Worm (Caenorhabditis elegans) whole organism, early embryonic: ENCODE measurements around the gene F55G7.3.

Source experiments
- B0310.2 ChIP-seq: sonication (generic microtip); optimal IDR thresholded peaks from 2 replicates; lab custom pipeline; 2016; ENCODE audit warnings: mild to moderate bottlenecking, missing genetic modification characterization, missing compliant biosample characterization
- F13C5.2 ChIP-seq: sonication (generic microtip); optimal IDR thresholded peaks from 2 replicates; lab custom pipeline; 2017; ENCODE audit warnings: mild to moderate bottlenecking, missing genetic modification characterization, inconsistent platforms, missing compliant biosample characterization
- aly-1 ChIP-seq: sonication (generic microtip); optimal IDR thresholded peaks from 2 replicates; lab custom pipeline; 2016; ENCODE audit warnings: missing genetic modification characterization, missing compliant biosample characterization
- ama-1 ChIP-seq: fragments of 150-350 bp; optimal IDR thresholded peaks from 2 replicates; lab custom pipeline; 2014
- ceh-13 ChIP-seq: fragments of 200-800 bp; sonication (Bioruptor generic); optimal IDR thresholded peaks from 2 replicates; lab custom pipeline; 2018; ENCODE audit warnings: mild to moderate bottlenecking, missing genetic modification characterization, missing compliant biosample characterization
- ceh-36 ChIP-seq: sonication (generic microtip); optimal IDR thresholded peaks from 2 replicates; lab custom pipeline; 2016; ENCODE audit warnings: missing genetic modification characterization, inconsistent platforms, missing compliant biosample characterization
- ets-7 ChIP-seq: sonication (generic microtip); optimal IDR thresholded peaks from 2 replicates; lab custom pipeline; 2016; ENCODE audit warnings: missing genotype, missing genetic modification characterization, missing compliant biosample characterization
- flt-1 ChIP-seq: fragments of 200-800 bp; sonication (Bioruptor generic); IDR thresholded peaks from 2 replicates; pipeline ENCODE4 v1.3.6; 2022; ENCODE audit warnings: missing genetic modification characterization, missing compliant biosample characterization
- hmbx-1 ChIP-seq: sonication (generic microtip); optimal IDR thresholded peaks from 2 replicates; lab custom pipeline; 2016; ENCODE audit warnings: mild to moderate bottlenecking, missing genetic modification characterization, missing compliant biosample characterization
- hmg-4 ChIP-seq: fragments of 200-800 bp; sonication (Bioruptor generic); optimal IDR thresholded peaks from 2 replicates; lab custom pipeline; 2018; ENCODE audit warnings: mild to moderate bottlenecking, missing genetic modification characterization, missing compliant biosample characterization
- hnd-1 ChIP-seq: sonication (generic microtip); optimal IDR thresholded peaks from 2 replicates; lab custom pipeline; 2016; ENCODE audit warnings: missing genetic modification characterization, missing compliant biosample characterization
- pes-1 ChIP-seq: fragments of 200-800 bp; sonication (Bioruptor generic); IDR thresholded peaks from 2 replicates; pipeline ENCODE4 v1.3.6; 2022; ENCODE audit warnings: missing genetic modification reagents, missing genetic modification characterization, missing compliant biosample characterization
- scrt-1 ChIP-seq: fragments of 200-800 bp; sonication (Bioruptor generic); IDR thresholded peaks from 2 replicates; pipeline ENCODE4 v1.3.6; 2022; ENCODE audit warnings: missing genetic modification characterization, missing compliant biosample characterization
- sea-1 ChIP-seq: fragments of 200-800 bp; sonication (Bioruptor generic); conservative IDR thresholded peaks from 2 replicates; pipeline ENCODE4 v1.3.6; 2022; ENCODE audit warnings: missing genetic modification characterization, missing compliant biosample characterization
- tbx-11 ChIP-seq: fragments of 200-800 bp; sonication (Bioruptor generic); IDR thresholded peaks from 2 replicates; pipeline ENCODE4 v1.3.6; 2022; ENCODE audit warnings: missing genetic modification characterization, missing compliant biosample characterization
- tbx-37 ChIP-seq: fragments of 200-800 bp; sonication (Bioruptor generic); conservative IDR thresholded peaks from 2 replicates; pipeline ENCODE4 v1.3.6; 2022; ENCODE audit warnings: missing genetic modification reagents, missing genetic modification characterization, missing compliant biosample characterization
- tra-4 ChIP-seq: sonication (generic microtip); optimal IDR thresholded peaks from 2 replicates; lab custom pipeline; 2017; ENCODE audit warnings: missing genetic modification characterization, missing compliant biosample characterization

F55G7.3 gene

DNA sequence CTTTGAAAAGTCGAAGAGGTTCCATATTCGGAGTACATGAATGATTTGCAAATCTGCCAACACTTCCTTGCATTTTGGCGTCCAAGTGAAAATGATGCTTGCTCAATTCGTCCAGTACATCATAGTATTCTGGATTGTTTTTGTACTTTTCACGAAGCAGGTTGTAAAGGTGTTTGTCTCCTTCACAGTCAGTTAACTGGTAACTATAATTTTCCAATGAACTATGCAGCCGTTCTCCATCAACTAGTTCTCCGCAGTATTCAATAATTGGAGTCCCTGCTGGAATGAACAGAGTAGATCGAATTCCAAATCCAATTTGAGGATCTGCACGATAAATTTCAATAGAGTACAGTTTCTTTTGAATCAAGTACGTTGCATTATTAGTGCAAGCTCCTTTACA is 29.5 kb upstream of the F55G7.3 start:
- TF ChIP-seq hmbx-1 (tag; lab: Kevin White, UChicago) (no peak), B0310.2 (tag; lab: Kevin White, UChicago) (no peak), tbx-11 (GFP tag; lab: Robert Waterston, UW) (no peak), pes-1 (no peak), sea-1 (GFP tag; lab: Robert Waterston, UW) (no peak), hmg-4 (GFP tag; lab: Kevin White, UChicago) (no peak), tra-4 (tag; lab: Kevin White, UChicago) (no peak)

DNA sequence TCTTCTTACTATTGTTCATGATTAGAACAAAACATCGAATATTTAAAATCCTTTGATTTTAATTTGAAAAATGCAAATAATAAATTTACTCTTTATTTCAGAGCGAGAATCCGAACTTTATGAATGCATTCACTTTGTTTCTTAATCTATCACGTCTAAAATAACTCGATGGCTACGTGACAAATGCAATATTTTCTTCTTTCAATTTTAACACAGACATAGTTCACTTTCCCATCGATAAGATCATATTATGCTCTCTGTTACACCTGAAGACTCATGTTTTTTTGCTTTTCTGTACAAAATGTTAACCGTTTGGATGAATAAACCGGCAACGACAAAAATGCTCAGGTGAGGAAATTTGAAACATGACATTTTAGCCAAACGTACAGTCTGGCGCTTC is 27.7 kb upstream of the F55G7.3 start:
- TF ChIP-seq scrt-1 (GFP tag; lab: Robert Waterston, UW) (no peak), B0310.2 (tag; lab: Kevin White, UChicago) (no peak), flt-1 (GFP tag; lab: Robert Waterston, UW) (no peak), pes-1 (no peak), tbx-37 (GFP tag; lab: Robert Waterston, UW) (no peak), ets-7 (tag; lab: Kevin White, UChicago) (no peak), ama-1 (no peak), aly-1 (tag; lab: Kevin White, UChicago) (no peak), hmbx-1 (tag; lab: Kevin White, UChicago) (no peak), ceh-13 (no peak), sea-1 (GFP tag; lab: Robert Waterston, UW) (no peak)

ce11 chrX:11969085-11969484 is 27.2 kb upstream of the F55G7.3 start:
- TF ChIP-seq aly-1 (tag; lab: Kevin White, UChicago): no peak
- TF ChIP-seq hnd-1 (tag; lab: Kevin White, UChicago): no peak
- TF ChIP-seq tra-4 (tag; lab: Kevin White, UChicago): no peak
- TF ChIP-seq ets-7 (tag; lab: Kevin White, UChicago): no peak
- TF ChIP-seq hmg-4 (GFP tag; lab: Kevin White, UChicago): no peak
- TF ChIP-seq ceh-36: no peak
- no peak for TF ChIP-seq pes-1
- no peak for TF ChIP-seq ama-1
- no peak for TF ChIP-seq tbx-37 (GFP tag; lab: Robert Waterston, UW)
- TF ChIP-seq B0310.2 (tag; lab: Kevin White, UChicago): no peak
- TF ChIP-seq sea-1 (GFP tag; lab: Robert Waterston, UW): no peak
- TF ChIP-seq scrt-1 (GFP tag; lab: Robert Waterston, UW): no peak
- no peak for TF ChIP-seq flt-1 (GFP tag; lab: Robert Waterston, UW)

DNA sequence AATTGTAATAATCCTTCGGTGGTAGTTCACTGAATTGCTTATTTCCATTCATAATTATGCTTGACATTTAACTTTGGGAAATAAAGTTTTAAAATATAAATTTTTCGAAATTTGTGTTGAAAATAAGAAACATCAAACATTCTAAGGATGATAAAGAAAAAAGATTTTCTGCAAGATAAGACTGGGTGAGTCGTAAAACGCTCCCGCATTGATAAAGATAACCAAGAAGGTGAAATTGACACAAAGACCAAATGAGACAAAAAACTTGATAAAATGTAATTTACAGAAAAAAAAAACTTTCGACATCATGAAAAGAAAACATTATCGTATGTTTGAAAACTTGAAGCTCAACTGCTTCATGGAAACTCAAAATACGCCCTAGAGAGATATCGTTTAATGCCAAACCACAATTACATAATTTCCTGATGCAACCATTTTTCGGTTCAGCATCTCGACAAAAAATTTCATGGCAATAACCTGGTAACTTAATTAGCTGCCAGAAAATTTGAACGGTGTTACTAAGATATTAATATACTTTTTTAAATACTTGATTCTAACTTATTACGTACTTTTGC is 26.3 kb upstream of the F55G7.3 start:
- no peak for TF ChIP-seq tra-4 (tag; lab: Kevin White, UChicago)
- TF ChIP-seq hmg-4 (GFP tag; lab: Kevin White, UChicago): no peak
- no peak for TF ChIP-seq aly-1 (tag; lab: Kevin White, UChicago)
- TF ChIP-seq ama-1: no peak
- no peak for TF ChIP-seq hmbx-1 (tag; lab: Kevin White, UChicago)
- TF ChIP-seq ets-7 (tag; lab: Kevin White, UChicago): no peak
- TF ChIP-seq flt-1 (GFP tag; lab: Robert Waterston, UW): no peak
- TF ChIP-seq scrt-1 (GFP tag; lab: Robert Waterston, UW): no peak
- TF ChIP-seq tbx-37 (GFP tag; lab: Robert Waterston, UW): no peak
- TF ChIP-seq sea-1 (GFP tag; lab: Robert Waterston, UW): no peak
- TF ChIP-seq pes-1: no peak
- TF ChIP-seq F13C5.2: no peak
- TF ChIP-seq tbx-11 (GFP tag; lab: Robert Waterston, UW): no peak
- no peak for TF ChIP-seq hnd-1 (tag; lab: Kevin White, UChicago)
- TF ChIP-seq ceh-13: no peak
- no peak for TF ChIP-seq B0310.2 (tag; lab: Kevin White, UChicago)
- no peak for TF ChIP-seq ceh-36

DNA sequence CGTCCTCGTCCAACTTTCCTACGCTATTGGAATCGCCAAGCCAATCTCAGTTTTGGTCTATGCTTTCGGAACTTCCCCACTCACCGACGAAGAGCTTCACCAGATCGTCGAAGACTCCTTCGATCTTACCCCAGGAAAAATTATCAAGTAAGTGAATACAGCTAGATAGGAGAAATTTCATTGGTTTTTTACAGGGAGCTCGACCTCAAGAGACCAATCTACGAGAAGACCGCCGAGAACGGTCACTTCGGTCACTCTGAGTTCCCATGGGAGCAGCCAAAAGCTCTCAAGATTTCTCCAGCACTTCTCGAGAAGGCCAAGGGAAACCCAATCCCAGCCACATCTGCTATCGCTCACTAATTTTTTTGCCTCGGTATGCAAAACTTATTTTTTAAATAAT is 25.2 kb upstream of the F55G7.3 start:
- TF ChIP-seq tbx-37 (GFP tag; lab: Robert Waterston, UW) (no peak), ets-7 (tag; lab: Kevin White, UChicago) (no peak), hmbx-1 (tag; lab: Kevin White, UChicago) (no peak), tbx-11 (GFP tag; lab: Robert Waterston, UW) (no peak), hnd-1 (tag; lab: Kevin White, UChicago) (no peak), scrt-1 (GFP tag; lab: Robert Waterston, UW) (no peak), pes-1 (no peak), B0310.2 (tag; lab: Kevin White, UChicago) (no peak), hmg-4 (GFP tag; lab: Kevin White, UChicago) (no peak), flt-1 (GFP tag; lab: Robert Waterston, UW) (no peak), ceh-13 (no peak), ceh-36 (no peak), tra-4 (tag; lab: Kevin White, UChicago) (no peak), F13C5.2 (no peak), ama-1 (no peak), aly-1 (tag; lab: Kevin White, UChicago) (no peak), sea-1 (GFP tag; lab: Robert Waterston, UW) (no peak)

DNA sequence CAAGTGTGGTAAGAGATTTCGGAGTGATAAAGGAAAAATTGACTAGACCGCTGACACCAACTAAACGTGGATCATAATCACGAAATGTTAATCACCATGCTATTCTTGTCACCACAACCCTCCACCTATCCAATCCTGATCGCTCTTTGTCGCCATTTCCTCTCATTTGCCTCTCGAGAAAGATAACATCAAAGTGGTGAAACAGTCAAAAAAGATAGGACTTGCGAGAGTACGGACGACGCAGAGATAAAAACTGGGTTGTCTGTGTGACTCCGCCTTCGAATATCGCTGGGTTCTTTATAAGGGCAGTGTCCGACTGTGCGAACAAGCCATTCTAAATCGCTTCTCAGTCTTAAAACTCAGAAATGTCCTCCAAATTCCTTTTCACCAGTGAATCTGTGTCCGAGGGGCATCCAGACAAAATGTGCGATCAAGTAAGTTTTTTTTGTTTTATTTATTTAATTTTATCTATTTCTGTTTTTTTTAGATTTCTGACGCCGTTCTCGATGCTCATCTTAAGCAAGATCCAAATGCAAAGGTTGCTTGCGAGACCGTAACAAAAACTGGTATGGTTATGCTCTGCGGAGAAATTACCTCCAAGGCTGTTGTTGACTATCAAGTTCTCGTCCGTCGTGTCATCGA is 23.9 kb upstream of the F55G7.3 start, which contains the start of gene sams-1:
Gene sams-1, plus strand, starts transcription at position 300 of the 642 bp plus-strand sequence.
- TF ChIP-seq B0310.2 (tag; lab: Kevin White, UChicago) (no peak), ceh-36 (no peak), ets-7 (tag; lab: Kevin White, UChicago) (no peak), sea-1 (GFP tag; lab: Robert Waterston, UW) (no peak), tra-4 (tag; lab: Kevin White, UChicago) (no peak), ceh-13 (no peak), hmbx-1 (tag; lab: Kevin White, UChicago) (no peak), F13C5.2 (no peak), scrt-1 (GFP tag; lab: Robert Waterston, UW) (no peak), flt-1 (GFP tag; lab: Robert Waterston, UW) (no peak), ama-1 (no peak), tbx-37 (GFP tag; lab: Robert Waterston, UW) (no peak), hmg-4 (GFP tag; lab: Kevin White, UChicago) (no peak), hnd-1 (tag; lab: Kevin White, UChicago) (no peak)
